Fruit fly (Drosophila melanogaster) Kc167 (cell line): Measurements from ENCODE around the gene Atg18b.

Experiments
- Myc ChIP-seq: fragments of >200 bp; optimal IDR thresholded peaks from 2 replicates; lab custom pipeline; 2017; ENCODE audit warnings: missing external identifiers
- h ChIP-seq: fragments of >200 bp; optimal IDR thresholded peaks from 3 replicates; lab custom pipeline; 2018; ENCODE audit warnings: missing external identifiers
- insv ChIP-seq: fragments of >200 bp; optimal IDR thresholded peaks from 3 replicates; lab custom pipeline; 2018; ENCODE audit warnings: missing external identifiers

dm6 chr2L:21218912-21219246, 1.5 kb downstream of the Atg18b start:
- TF ChIP-seq h: no peak
- no peak for TF ChIP-seq insv (lab: Kevin White, UChicago)
- TF ChIP-seq Myc (lab: Kevin White, UChicago): no peak
